Fruit fly (Drosophila melanogaster) S2 (cell line): ENCODE results near the gene lush.

Experiments used
- CG8478 ChIP-seq: fragments of >200 bp; optimal IDR thresholded peaks from 2 replicates; lab custom pipeline; 2018
- CTCF ChIP-seq, 2 experiments: fragments of >200 bp; optimal IDR thresholded peaks; 2 replicates each; lab custom pipeline; 2018

DNA sequence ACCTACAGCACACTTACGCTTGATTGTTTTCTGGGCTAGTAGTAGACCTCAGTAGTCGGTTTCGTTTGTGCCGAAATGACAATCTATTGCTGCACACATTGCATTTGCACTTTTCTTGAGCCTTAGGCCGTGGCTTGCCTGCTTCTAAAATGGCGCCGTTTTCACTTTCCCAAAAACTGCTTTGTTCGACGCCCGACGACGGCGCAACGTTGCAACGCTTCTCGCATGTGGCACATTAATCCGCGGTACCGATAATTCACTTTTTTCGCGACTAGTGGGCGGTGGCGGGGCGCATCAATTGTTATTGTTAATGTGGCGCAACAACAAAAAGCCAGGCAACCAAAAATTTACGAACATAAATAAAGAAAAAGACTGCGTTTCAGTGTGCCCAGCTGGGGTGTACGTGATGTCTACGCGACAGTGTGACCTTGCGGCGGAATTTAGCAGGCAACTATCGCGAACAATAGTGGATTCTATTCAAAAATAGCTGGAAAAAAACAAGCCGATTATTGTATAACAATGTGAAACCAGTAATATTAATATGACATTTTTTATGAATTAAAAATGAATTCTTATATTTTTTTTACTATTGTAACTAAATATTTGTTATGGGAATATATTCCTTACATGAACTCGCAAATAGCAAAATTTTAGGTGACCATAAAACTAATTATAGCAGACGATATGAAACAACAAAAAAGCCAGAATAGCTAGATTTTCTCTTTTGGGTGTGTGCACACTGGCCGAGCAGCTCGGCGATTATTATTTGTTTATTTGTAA lies 7.3 kb downstream of the lush start, which contains the start of the genes ash1 and Taf6:
- TF ChIP-seq CTCF (optimal IDR thresholded peaks at IDR 0.05; lab: Kevin White, UChicago) (no peak), CG8478 (lab: Kevin White, UChicago) (no peak)
